Fruit fly (Drosophila melanogaster) whole organism, embryonic: Measurements from ENCODE around the gene CG45428.

ENCODE experiments used
- Aef1 ChIP-seq: fragments of 200-800 bp; sonication (Bioruptor generic); IDR thresholded peaks from 3 replicates; pipeline ENCODE4 v1.3.6; 2022; ENCODE audit warnings: missing biosample characterization, missing genetic modification characterization
- BEAF-32 ChIP-seq: fragments of 200-800 bp; sonication (Bioruptor generic); optimal IDR thresholded peaks from 3 replicates; lab custom pipeline; 2017; ENCODE audit warnings: missing biosample characterization, missing genetic modification characterization, mild to moderate bottlenecking, moderate library complexity, missing genetic modification reagents
- CG10147 ChIP-seq: fragments of 200-800 bp; sonication (Bioruptor generic); optimal IDR thresholded peaks from 2 replicates; lab custom pipeline; 2019; ENCODE audit warnings: missing biosample characterization, mild to moderate bottlenecking, missing genetic modification characterization, moderate library complexity
- CG11695 ChIP-seq: fragments of 200-800 bp; sonication (Bioruptor generic); IDR thresholded peaks from 3 replicates; pipeline ENCODE4 v1.3.6; 2022; ENCODE audit warnings: missing biosample characterization, missing genetic modification characterization
- CG14710 ChIP-seq: fragments of 200-800 bp; sonication (Bioruptor generic); optimal IDR thresholded peaks from 3 replicates; lab custom pipeline; 2019; ENCODE audit warnings: missing biosample characterization, mild to moderate bottlenecking, missing genetic modification characterization, moderate library complexity
- CG1603 ChIP-seq: fragments of 200-800 bp; sonication (Bioruptor generic); optimal IDR thresholded peaks from 2 replicates; lab custom pipeline; 2019; ENCODE audit warnings: missing biosample characterization, mild to moderate bottlenecking, missing genetic modification characterization, moderate library complexity
- CG16779 ChIP-seq: fragments of 200-800 bp; sonication (Bioruptor generic); IDR thresholded peaks from 2 replicates; pipeline ENCODE4 v1.3.6; 2022; ENCODE audit warnings: missing biosample characterization, missing genetic modification characterization
- CG2120 ChIP-seq: fragments of 200-800 bp; sonication (Bioruptor generic); optimal IDR thresholded peaks from 3 replicates; lab custom pipeline; 2016; ENCODE audit warnings: missing biosample characterization, missing genetic modification characterization
- CG2678 ChIP-seq: fragments of 200-800 bp; sonication (Bioruptor generic); optimal IDR thresholded peaks from 3 replicates; lab custom pipeline; 2019; ENCODE audit warnings: missing biosample characterization, mild to moderate bottlenecking, missing genetic modification characterization, moderate library complexity
- CG31224 ChIP-seq: fragments of 200-800 bp; sonication (Bioruptor generic); IDR thresholded peaks from 2 replicates; pipeline ENCODE4 v1.3.6; 2022; ENCODE audit warnings: missing biosample characterization, missing genetic modification characterization
- CG42726 ChIP-seq: fragments of 200-800 bp; sonication (Bioruptor generic); IDR thresholded peaks from 2 replicates; pipeline ENCODE4 v1.3.6; 2022; ENCODE audit warnings: missing biosample characterization, missing genetic modification characterization; ENCODE audit not compliant: partially characterized antibody
- CG4424 ChIP-seq: fragments of 200-800 bp; sonication (Bioruptor generic); optimal IDR thresholded peaks from 3 replicates; lab custom pipeline; 2016; ENCODE audit warnings: missing biosample characterization, missing genetic modification characterization
- CG4617 ChIP-seq: fragments of 200-800 bp; sonication (Bioruptor generic); optimal IDR thresholded peaks from 3 replicates; lab custom pipeline; 2016; ENCODE audit warnings: missing biosample characterization, missing genetic modification characterization, borderline replicate concordance
- CG4707 ChIP-seq: fragments of 200-800 bp; sonication (Bioruptor generic); optimal IDR thresholded peaks from 2 replicates; lab custom pipeline; 2018; ENCODE audit warnings: missing biosample characterization, mild to moderate bottlenecking, missing genetic modification characterization, moderate library complexity
- CG4730 ChIP-seq: fragments of 200-800 bp; sonication (Bioruptor generic); IDR thresholded peaks from 2 replicates; pipeline ENCODE4 v1.3.6; 2022; ENCODE audit warnings: missing biosample characterization, missing genetic modification characterization
- CG7271 ChIP-seq: fragments of 200-800 bp; sonication (Bioruptor generic); optimal IDR thresholded peaks from 2 replicates; lab custom pipeline; 2018; ENCODE audit warnings: missing biosample characterization, mild to moderate bottlenecking, missing genetic modification characterization, moderate library complexity
- Dip2 ChIP-seq: fragments of 200-800 bp; sonication (Bioruptor generic); IDR thresholded peaks from 2 replicates; pipeline ENCODE4 v1.3.6; 2022; ENCODE audit warnings: missing biosample characterization, missing genetic modification characterization
- Dip3 ChIP-seq: fragments of 200-800 bp; sonication (Bioruptor generic); optimal IDR thresholded peaks from 3 replicates; lab custom pipeline; 2016; ENCODE audit warnings: missing biosample characterization, missing genetic modification characterization
- Dp ChIP-seq: fragments of 200-800 bp; sonication (Bioruptor generic); optimal IDR thresholded peaks from 2 replicates; lab custom pipeline; 2018; ENCODE audit warnings: missing biosample characterization, mild to moderate bottlenecking, missing genetic modification characterization, moderate library complexity
- E2f2 ChIP-seq: fragments of 200-800 bp; sonication (Bioruptor generic); IDR thresholded peaks from 2 replicates; pipeline ENCODE4 v1.3.6; 2022; ENCODE audit warnings: missing biosample characterization, missing genetic modification characterization
- ERR ChIP-seq: fragments of 200-800 bp; sonication (Bioruptor generic); optimal IDR thresholded peaks from 2 replicates; lab custom pipeline; 2016; ENCODE audit warnings: missing biosample characterization, missing genetic modification characterization
- GATAe ChIP-seq: fragments of 200-800 bp; sonication (Bioruptor generic); conservative IDR thresholded peaks from 2 replicates; pipeline ENCODE4 v1.3.6; 2022; ENCODE audit warnings: missing biosample characterization, missing genetic modification characterization
- HLHmδ ChIP-seq: fragments of 200-800 bp; sonication (Bioruptor generic); optimal IDR thresholded peaks from 2 replicates; lab custom pipeline; 2018; ENCODE audit warnings: missing biosample characterization, mild to moderate bottlenecking, missing genetic modification characterization, moderate library complexity
- Hr51 ChIP-seq, 2 experiments: fragments of 200-800 bp; sonication (Bioruptor generic); optimal IDR thresholded peaks; 2 replicates in 1 of 2; 3 replicates in 1 of 2; lab custom pipeline; 2016 to 2018; ENCODE audit warnings: missing biosample characterization in 2 of 2, missing genetic modification characterization in 2 of 2, mild to moderate bottlenecking in 1 of 2, moderate library complexity in 1 of 2
- Hsf ChIP-seq: fragments of 200-800 bp; sonication (Bioruptor generic); optimal IDR thresholded peaks from 3 replicates; lab custom pipeline; 2016; ENCODE audit warnings: missing biosample characterization, missing genetic modification characterization
- MBD-R2 ChIP-seq: fragments of 200-800 bp; sonication (Bioruptor generic); IDR thresholded peaks from 2 replicates; pipeline ENCODE4 v1.3.6; 2022; ENCODE audit warnings: missing biosample characterization, missing genetic modification characterization
- MESR4 ChIP-seq: fragments of 200-800 bp; sonication (Bioruptor generic); optimal IDR thresholded peaks from 2 replicates; lab custom pipeline; 2018; ENCODE audit warnings: missing biosample characterization, mild to moderate bottlenecking, missing genetic modification characterization, moderate library complexity
- Med ChIP-seq: fragments of 200-800 bp; sonication (Bioruptor generic); peaks from one replicate; lab custom pipeline; 2016; ENCODE audit warnings: missing biosample characterization, missing genetic modification characterization, mild to moderate bottlenecking, inconsistent platforms, moderate library complexity
- Myb ChIP-seq: fragments of 200-800 bp; sonication (Bioruptor generic); optimal IDR thresholded peaks from 2 replicates; lab custom pipeline; 2016; ENCODE audit warnings: missing biosample characterization, missing genetic modification characterization
- Nf-YB ChIP-seq: fragments of 200-800 bp; sonication (Bioruptor generic); optimal IDR thresholded peaks from 3 replicates; lab custom pipeline; 2019; ENCODE audit warnings: missing biosample characterization, mild to moderate bottlenecking, missing genetic modification characterization, moderate library complexity
- Nf-YC ChIP-seq: fragments of 200-800 bp; optimal IDR thresholded peaks from 3 replicates; lab custom pipeline; 2019; ENCODE audit warnings: missing biosample characterization, mild to moderate bottlenecking, missing genetic modification characterization, moderate library complexity
- Rfx ChIP-seq: fragments of 200-800 bp; sonication (Bioruptor generic); IDR thresholded peaks from 2 replicates; pipeline ENCODE4 v1.3.6; 2022; ENCODE audit warnings: missing biosample characterization, missing genetic modification characterization
- Taf1 ChIP-seq: fragments of 200-800 bp; sonication (Bioruptor generic); IDR thresholded peaks from 2 replicates; pipeline ENCODE4 v1.3.6; 2022; ENCODE audit warnings: missing biosample characterization, missing genetic modification characterization
- YL-1 ChIP-seq: fragments of 200-800 bp; sonication (Bioruptor generic); optimal IDR thresholded peaks from 3 replicates; lab custom pipeline; 2017; ENCODE audit warnings: missing biosample characterization, mild to moderate bottlenecking, missing genetic modification characterization
- bigmax ChIP-seq: fragments of 200-800 bp; sonication (Bioruptor generic); optimal IDR thresholded peaks from 2 replicates; lab custom pipeline; 2018; ENCODE audit warnings: missing biosample characterization, mild to moderate bottlenecking, missing genetic modification characterization
- chinmo ChIP-seq: fragments of 200-800 bp; sonication (Bioruptor generic); IDR thresholded peaks from 4 replicates; pipeline ENCODE4 v1.3.6; 2022; ENCODE audit warnings: missing biosample characterization, missing genetic modification characterization; ENCODE audit not compliant: partially characterized antibody
- danr ChIP-seq: fragments of 200-800 bp; sonication (Bioruptor generic); IDR thresholded peaks from 2 replicates; pipeline ENCODE4 v1.3.6; 2022; ENCODE audit warnings: missing biosample characterization, missing genetic modification characterization
- dimm ChIP-seq: fragments of 200-800 bp; sonication (Bioruptor generic); IDR thresholded peaks from 2 replicates; pipeline ENCODE4 v1.3.6; 2022; ENCODE audit warnings: missing biosample characterization, missing genetic modification characterization
- dmrt11E ChIP-seq: fragments of 200-800 bp; sonication (Bioruptor generic); optimal IDR thresholded peaks from 3 replicates; lab custom pipeline; 2018; ENCODE audit warnings: missing biosample characterization, mild to moderate bottlenecking, missing genetic modification characterization, moderate library complexity
- emc ChIP-seq: fragments of 200-800 bp; sonication (Bioruptor generic); optimal IDR thresholded peaks from 2 replicates; lab custom pipeline; 2016; ENCODE audit warnings: missing biosample characterization, missing genetic modification characterization
- fru ChIP-seq: fragments of >200 bp; optimal IDR thresholded peaks from 2 replicates; lab custom pipeline; 2017
- ftz-f1 ChIP-seq: fragments of 200-800 bp; sonication (Bioruptor generic); optimal IDR thresholded peaks from 2 replicates; lab custom pipeline; 2016; ENCODE audit warnings: missing biosample characterization, missing genetic modification characterization
- nom ChIP-seq: fragments of 200-800 bp; sonication (Bioruptor generic); optimal IDR thresholded peaks from 2 replicates; lab custom pipeline; 2017; ENCODE audit warnings: missing biosample characterization, missing genetic modification characterization, mild to moderate bottlenecking, moderate library complexity, missing genetic modification reagents
- pum ChIP-seq: fragments of 200-800 bp; sonication (Bioruptor generic); optimal IDR thresholded peaks from 2 replicates; lab custom pipeline; 2016; ENCODE audit warnings: missing biosample characterization, missing genetic modification characterization
- pzg ChIP-seq: fragments of 200-800 bp; sonication (Bioruptor generic); optimal IDR thresholded peaks from 3 replicates; lab custom pipeline; 2018; ENCODE audit warnings: missing biosample characterization, mild to moderate bottlenecking, missing genetic modification characterization, moderate library complexity
- scrt ChIP-seq: fragments of 200-800 bp; sonication (Bioruptor generic); optimal IDR thresholded peaks from 2 replicates; lab custom pipeline; 2018; ENCODE audit warnings: missing biosample characterization, mild to moderate bottlenecking, missing genetic modification characterization, moderate library complexity
- stwl ChIP-seq: fragments of 200-800 bp; sonication (Bioruptor generic); optimal IDR thresholded peaks from 3 replicates; lab custom pipeline; 2018; ENCODE audit warnings: missing biosample characterization, mild to moderate bottlenecking, missing genetic modification characterization, moderate library complexity
- tap ChIP-seq: fragments of 200-800 bp; optimal IDR thresholded peaks from 3 replicates; lab custom pipeline; 2019; ENCODE audit warnings: missing biosample characterization, mild to moderate bottlenecking, missing genetic modification characterization, moderate library complexity
- ttk ChIP-seq: fragments of 200-800 bp; sonication (Bioruptor generic); IDR thresholded peaks from 2 replicates; pipeline ENCODE4 v2.1.2; 2022; ENCODE audit warnings: missing biosample characterization, missing genetic modification characterization

CG45428 gene

DNA sequence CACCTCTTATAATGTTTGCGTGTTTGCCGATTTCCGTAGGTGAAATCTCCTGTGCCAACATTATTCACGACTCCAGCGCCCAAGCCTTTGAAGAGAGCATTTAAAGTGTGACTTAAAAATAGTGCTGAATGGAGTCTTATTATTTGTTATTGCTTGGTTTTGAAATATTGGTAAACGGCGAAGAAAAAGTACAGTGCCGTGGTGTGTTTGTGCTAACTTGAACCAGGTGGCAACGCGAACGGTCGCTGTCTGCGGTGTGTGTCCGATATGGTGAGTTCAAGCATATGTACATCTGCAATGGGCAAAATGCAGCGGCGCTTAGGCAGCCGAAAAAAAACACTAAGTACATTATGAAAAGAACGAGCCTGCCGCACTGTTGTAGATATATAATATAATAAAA, 41.1 kb upstream of the CG45428 start:
- TF ChIP-seq E2f2 (0 out of 2 replicates have a peak, but pooled peaks have one; percentile 25), stwl (tag; lab: Kevin White, UChicago) (peak; percentile 23), BEAF-32 (GFP tag; lab: Kevin White, UChicago) (peak; percentile 21), CG42726 (GFP tag; lab: Robert Waterston, UW) (no peak), MESR4 (GFP tag; lab: Kevin White, UChicago) (peak; percentile 58), CG2120 (GFP tag; lab: Kevin White, UChicago) (no peak), CG1603 (tag; lab: Kevin White, UChicago) (peak; percentile 47), Nf-YC (tag; lab: Kevin White, UChicago) (peak; percentile 69), HLHmδ (peak; percentile 23), ftz-f1 (GFP tag; lab: Kevin White, UChicago) (no peak), chinmo (GFP tag; lab: Robert Waterston, UW) (0 out of 4 replicates have a peak, but pooled peaks have one; percentile 47), danr (GFP tag; lab: Robert Waterston, UW) (no peak), Nf-YB (GFP tag; lab: Kevin White, UChicago) (peak; percentile 88), Taf1 (GFP tag; lab: Robert Waterston, UW) (no peak), Med (GFP tag; lab: Kevin White, UChicago) (peak; percentile 50), nom (GFP tag; lab: Kevin White, UChicago) (peak; percentile 37), MBD-R2 (GFP tag; lab: Robert Waterston, UW) (peak; percentile 19; the same call in 1 of the 2 replicates), CG7271 (peak; percentile 0), YL-1 (peak; percentile 56), CG14710 (tag; lab: Kevin White, UChicago) (peak; percentile 96), CG4730 (GFP tag; lab: Robert Waterston, UW) (no peak), Dp (peak; percentile 0), CG4617 (GFP tag; lab: Kevin White, UChicago) (peak; percentile 15), pzg (GFP tag; lab: Kevin White, UChicago) (peak; percentile 43), ttk (GFP tag; lab: Robert Waterston, UW) (no peak), Myb (GFP tag; lab: Kevin White, UChicago) (peak; percentile 29), pum (GFP tag; lab: Kevin White, UChicago) (no peak)

- no peak for TF ChIP-seq scrt
- peak; percentile 7 for TF ChIP-seq tap (tag; lab: Kevin White, UChicago)
- TF ChIP-seq Dip2 (GFP tag; lab: Robert Waterston, UW) = no peak
- TF ChIP-seq dmrt11E (tag; lab: Kevin White, UChicago) = no peak
- TF ChIP-seq CG2678 (tag; lab: Kevin White, UChicago) = no peak
- TF ChIP-seq CG1603 (tag; lab: Kevin White, UChicago) = peak; percentile 75
- no peak for TF ChIP-seq fru (lab: Kevin White, UChicago)
- no peak for TF ChIP-seq CG16779
- TF ChIP-seq emc (GFP tag; lab: Kevin White, UChicago) = no peak
- TF ChIP-seq Dp = peak; percentile 48
- TF ChIP-seq dimm (GFP tag; lab: Robert Waterston, UW) = no peak
- no peak for TF ChIP-seq Aef1 (GFP tag; lab: Robert Waterston, UW)
- no peak for TF ChIP-seq Dip3 (GFP tag; lab: Kevin White, UChicago)
- TF ChIP-seq E2f2 = peak; percentile 61
- TF ChIP-seq MBD-R2 (GFP tag; lab: Robert Waterston, UW) = peak; percentile 76
- peak; percentile 25; the same call in 1 of the 3 replicates for TF ChIP-seq CG11695 (GFP tag; lab: Robert Waterston, UW)
- no peak for TF ChIP-seq Hsf (GFP tag; lab: Kevin White, UChicago)
- TF ChIP-seq Hr51 (GFP tag; optimal IDR thresholded peaks at IDR 0.05; lab: Kevin White, UChicago) = no peak
- TF ChIP-seq CG10147 = no peak
- TF ChIP-seq CG4424 (GFP tag; lab: Kevin White, UChicago) = no peak
- no peak for TF ChIP-seq CG4707 (GFP tag; lab: Kevin White, UChicago)
- no peak for TF ChIP-seq GATAe (GFP tag; lab: Robert Waterston, UW)
- TF ChIP-seq ERR (GFP tag; lab: Kevin White, UChicago) = no peak
- TF ChIP-seq Rfx (GFP tag; lab: Robert Waterston, UW) = peak; percentile 56
- TF ChIP-seq CG31224 (GFP tag; lab: Robert Waterston, UW) = no peak
- no peak for TF ChIP-seq bigmax (GFP tag; lab: Kevin White, UChicago)
Measured at dm6 chr3L:22871845-22872361, 35.0 kb upstream of the CG45428 start, which contains the start of the genes CG11109 and Arf1. Gene CG11109 (plus strand): TSS chr3L:22872200. Gene Arf1 (minus strand): TSS chr3L:22872231.
